Fruit fly (Drosophila melanogaster) whole organism, embryonic: ENCODE data around the gene CG11836.
A peak's percentile ranks its signal among the peaks of the same experiment; 100 is the strongest.

Source experiments
- Abd-B ChIP-seq: fragments of 200-800 bp; sonication (Bioruptor generic); optimal IDR thresholded peaks from 2 replicates; lab custom pipeline; 2018; ENCODE audit warnings: missing biosample characterization, mild to moderate bottlenecking, missing genetic modification characterization, moderate library complexity
- Ada2b ChIP-seq: fragments of 200-800 bp; sonication (Bioruptor generic); IDR thresholded peaks from 2 replicates; pipeline ENCODE4 v1.3.6; 2022; ENCODE audit warnings: missing biosample characterization, missing genetic modification characterization
- Atf-2 ChIP-seq: fragments of 200-800 bp; sonication (Bioruptor generic); optimal IDR thresholded peaks from 2 replicates; lab custom pipeline; 2016; ENCODE audit warnings: missing biosample characterization, missing genetic modification characterization
- B-H1 ChIP-seq: fragments of 200-800 bp; sonication (Bioruptor generic); IDR thresholded peaks from 3 replicates; pipeline ENCODE4 v1.3.6; 2022; ENCODE audit warnings: missing biosample characterization, missing genetic modification characterization
- CG10979 ChIP-seq: fragments of 200-800 bp; sonication (Bioruptor generic); optimal IDR thresholded peaks from 2 replicates; lab custom pipeline; 2018; ENCODE audit warnings: missing biosample characterization, mild to moderate bottlenecking, missing genetic modification characterization, moderate library complexity
- CG11247 ChIP-seq: fragments of 200-800 bp; sonication (Bioruptor generic); IDR thresholded peaks from 2 replicates; pipeline ENCODE4 v1.3.6; 2022; ENCODE audit warnings: missing biosample characterization, missing genetic modification characterization
- CG12071 ChIP-seq: fragments of 200-800 bp; sonication (Bioruptor generic); optimal IDR thresholded peaks from 3 replicates; lab custom pipeline; 2018; ENCODE audit warnings: missing biosample characterization, mild to moderate bottlenecking, missing genetic modification characterization
- CG12104 ChIP-seq: fragments of 200-800 bp; sonication (Bioruptor generic); optimal IDR thresholded peaks from 3 replicates; lab custom pipeline; 2016; ENCODE audit warnings: missing biosample characterization, missing genetic modification characterization
- CG12219 ChIP-seq: fragments of 200-800 bp; sonication (Bioruptor generic); optimal IDR thresholded peaks from 3 replicates; lab custom pipeline; 2018; ENCODE audit warnings: missing biosample characterization, mild to moderate bottlenecking, missing genetic modification characterization
- CG1233 ChIP-seq: fragments of 200-800 bp; sonication (Bioruptor generic); optimal IDR thresholded peaks from 4 replicates; lab custom pipeline; 2018; ENCODE audit warnings: missing biosample characterization, mild to moderate bottlenecking, missing genetic modification characterization
- CG12942 ChIP-seq: fragments of 200-800 bp; sonication (Bioruptor generic); optimal IDR thresholded peaks from 3 replicates; lab custom pipeline; 2016; ENCODE audit warnings: missing biosample characterization, missing genetic modification characterization
- CG14710 ChIP-seq: fragments of 200-800 bp; sonication (Bioruptor generic); optimal IDR thresholded peaks from 3 replicates; lab custom pipeline; 2019; ENCODE audit warnings: missing biosample characterization, mild to moderate bottlenecking, missing genetic modification characterization, moderate library complexity
- CG18476 ChIP-seq: fragments of 200-800 bp; sonication (Bioruptor generic); optimal IDR thresholded peaks from 2 replicates; lab custom pipeline; 2016; ENCODE audit warnings: missing biosample characterization, mild to moderate bottlenecking, missing genetic modification characterization
- CG3065 ChIP-seq: fragments of 200-800 bp; sonication (Bioruptor generic); optimal IDR thresholded peaks from 2 replicates; lab custom pipeline; 2016; ENCODE audit warnings: missing biosample characterization, missing genetic modification characterization
- CG34224 ChIP-seq: fragments of 200-800 bp; sonication (Bioruptor generic); IDR thresholded peaks from 3 replicates; pipeline ENCODE4 v1.3.6; 2022; ENCODE audit warnings: missing biosample characterization, missing genetic modification characterization; ENCODE audit not compliant: partially characterized antibody
- CG34422 ChIP-seq: fragments of 200-800 bp; sonication (Bioruptor generic); IDR thresholded peaks from 3 replicates; pipeline ENCODE4 v1.3.6; 2022; ENCODE audit warnings: missing biosample characterization, missing genetic modification characterization
- CG3838 ChIP-seq: fragments of 200-800 bp; sonication (Bioruptor generic); optimal IDR thresholded peaks from 3 replicates; lab custom pipeline; 2016; ENCODE audit warnings: missing biosample characterization, missing genetic modification characterization
- CG6175 ChIP-seq: fragments of 200-800 bp; sonication (Bioruptor generic); IDR thresholded peaks from 3 replicates; pipeline ENCODE4 v1.3.6; 2022; ENCODE audit warnings: missing biosample characterization, missing genetic modification characterization
- CG7745 ChIP-seq: fragments of 200-800 bp; sonication (Bioruptor generic); optimal IDR thresholded peaks from 2 replicates; lab custom pipeline; 2018; ENCODE audit warnings: missing biosample characterization, mild to moderate bottlenecking, missing genetic modification characterization, moderate library complexity
- CG8281 ChIP-seq: fragments of 200-800 bp; sonication (Bioruptor generic); optimal IDR thresholded peaks from 2 replicates; lab custom pipeline; 2018; ENCODE audit warnings: missing biosample characterization, mild to moderate bottlenecking, missing genetic modification characterization, moderate library complexity
- CG8924 ChIP-seq: fragments of 200-800 bp; optimal IDR thresholded peaks from 3 replicates; lab custom pipeline; 2019; ENCODE audit warnings: missing biosample characterization, mild to moderate bottlenecking, missing genetic modification characterization, moderate library complexity
- CG9215 ChIP-seq: fragments of 200-800 bp; sonication (Bioruptor generic); IDR thresholded peaks from 2 replicates; pipeline ENCODE4 v1.3.6; 2022; ENCODE audit warnings: missing biosample characterization, missing genetic modification characterization
- Dip2 ChIP-seq: fragments of 200-800 bp; sonication (Bioruptor generic); IDR thresholded peaks from 2 replicates; pipeline ENCODE4 v1.3.6; 2022; ENCODE audit warnings: missing biosample characterization, missing genetic modification characterization
- Dip3 ChIP-seq: fragments of 200-800 bp; sonication (Bioruptor generic); optimal IDR thresholded peaks from 3 replicates; lab custom pipeline; 2016; ENCODE audit warnings: missing biosample characterization, missing genetic modification characterization
- E2f2 ChIP-seq: fragments of 200-800 bp; sonication (Bioruptor generic); IDR thresholded peaks from 2 replicates; pipeline ENCODE4 v1.3.6; 2022; ENCODE audit warnings: missing biosample characterization, missing genetic modification characterization
- Gug ChIP-seq: fragments of 200-800 bp; sonication (Bioruptor generic); IDR thresholded peaks from 4 replicates; pipeline ENCODE4 v1.3.6; 2022; ENCODE audit warnings: missing biosample characterization, missing genetic modification characterization
- Meics ChIP-seq: fragments of 200-800 bp; sonication (Bioruptor generic); optimal IDR thresholded peaks from 2 replicates; lab custom pipeline; 2017; ENCODE audit warnings: missing biosample characterization, mild to moderate bottlenecking, missing genetic modification characterization
- Pdp1 ChIP-seq, 2 experiments: fragments of 200-800 bp; sonication (Bioruptor generic); optimal IDR thresholded peaks; 3 replicates each; lab custom pipeline; 2016; ENCODE audit warnings: missing biosample characterization in 2 of 2, missing genetic modification characterization in 2 of 2, mild to moderate bottlenecking in 1 of 2, moderate library complexity in 1 of 2
- Sry-β ChIP-seq: fragments of 200-800 bp; sonication (Bioruptor generic); optimal IDR thresholded peaks from 2 replicates; lab custom pipeline; 2018; ENCODE audit warnings: missing biosample characterization, mild to moderate bottlenecking, missing genetic modification characterization, moderate library complexity
- ac ChIP-seq: fragments of 200-800 bp; sonication (Bioruptor generic); optimal IDR thresholded peaks from 3 replicates; lab custom pipeline; 2017; ENCODE audit warnings: missing biosample characterization, mild to moderate bottlenecking, missing genetic modification characterization
- br ChIP-seq: fragments of >200 bp; optimal IDR thresholded peaks from 2 replicates; lab custom pipeline; 2017
- corto ChIP-seq: fragments of 200-800 bp; sonication (Bioruptor generic); optimal IDR thresholded peaks from 2 replicates; lab custom pipeline; 2016; ENCODE audit warnings: missing biosample characterization, mild to moderate bottlenecking, missing genetic modification characterization, moderate library complexity
- danr ChIP-seq: fragments of 200-800 bp; sonication (Bioruptor generic); IDR thresholded peaks from 2 replicates; pipeline ENCODE4 v1.3.6; 2022; ENCODE audit warnings: missing biosample characterization, missing genetic modification characterization
- dmrt11E ChIP-seq: fragments of 200-800 bp; sonication (Bioruptor generic); optimal IDR thresholded peaks from 3 replicates; lab custom pipeline; 2018; ENCODE audit warnings: missing biosample characterization, mild to moderate bottlenecking, missing genetic modification characterization, moderate library complexity
- emc ChIP-seq: fragments of 200-800 bp; sonication (Bioruptor generic); optimal IDR thresholded peaks from 2 replicates; lab custom pipeline; 2016; ENCODE audit warnings: missing biosample characterization, missing genetic modification characterization
- grn ChIP-seq: fragments of 200-800 bp; sonication (Bioruptor generic); optimal IDR thresholded peaks from 3 replicates; lab custom pipeline; 2017; ENCODE audit warnings: missing biosample characterization, missing genetic modification characterization
- gro ChIP-seq: fragments of 200-800 bp; sonication (Bioruptor generic); optimal IDR thresholded peaks from 2 replicates; lab custom pipeline; 2016; ENCODE audit warnings: missing biosample characterization, missing genetic modification characterization
- h ChIP-seq: fragments of >200 bp; optimal IDR thresholded peaks from 2 replicates; lab custom pipeline; 2017
- inv ChIP-seq: fragments of 200-800 bp; sonication (Bioruptor generic); IDR thresholded peaks from 2 replicates; pipeline ENCODE4 v1.3.6; 2022; ENCODE audit warnings: missing biosample characterization, missing genetic modification characterization; ENCODE audit not compliant: partially characterized antibody
- lmd ChIP-seq: fragments of 200-800 bp; sonication (Bioruptor generic); IDR thresholded peaks from 2 replicates; pipeline ENCODE4 v1.3.6; 2022; ENCODE audit warnings: missing biosample characterization, missing genetic modification characterization
- mam ChIP-seq: fragments of 200-800 bp; sonication (Bioruptor generic); optimal IDR thresholded peaks from 3 replicates; lab custom pipeline; 2016; ENCODE audit warnings: missing biosample characterization, missing genetic modification characterization
- oc ChIP-seq: fragments of 200-800 bp; sonication (Bioruptor generic); optimal IDR thresholded peaks from 2 replicates; lab custom pipeline; 2018; ENCODE audit warnings: missing biosample characterization, mild to moderate bottlenecking, missing genetic modification characterization, moderate library complexity
- odd ChIP-seq: fragments of 200-800 bp; sonication (Bioruptor generic); optimal IDR thresholded peaks from 2 replicates; lab custom pipeline; 2017; ENCODE audit warnings: missing biosample characterization, mild to moderate bottlenecking, missing genetic modification characterization
- pfk ChIP-seq: fragments of 200-800 bp; sonication (Bioruptor generic); optimal IDR thresholded peaks from 2 replicates; lab custom pipeline; 2018; ENCODE audit warnings: missing biosample characterization, mild to moderate bottlenecking, missing genetic modification characterization, moderate library complexity
- pho ChIP-seq: fragments of 200-800 bp; sonication (Bioruptor generic); optimal IDR thresholded peaks from 2 replicates; lab custom pipeline; 2016; ENCODE audit warnings: missing biosample characterization, missing genetic modification characterization
- pita ChIP-seq: fragments of 200-800 bp; sonication (Bioruptor generic); optimal IDR thresholded peaks from 2 replicates; lab custom pipeline; 2017; ENCODE audit warnings: missing biosample characterization, mild to moderate bottlenecking, missing genetic modification characterization
- sqz ChIP-seq: fragments of 200-800 bp; sonication (Bioruptor generic); optimal IDR thresholded peaks from 3 replicates; lab custom pipeline; 2018; ENCODE audit warnings: missing biosample characterization, mild to moderate bottlenecking, missing genetic modification characterization
- zen ChIP-seq: fragments of 200-800 bp; sonication (Bioruptor generic); optimal IDR thresholded peaks from 3 replicates; lab custom pipeline; 2018; ENCODE audit warnings: missing biosample characterization, mild to moderate bottlenecking, missing genetic modification characterization, moderate library complexity

The CG11836 gene

DNA sequence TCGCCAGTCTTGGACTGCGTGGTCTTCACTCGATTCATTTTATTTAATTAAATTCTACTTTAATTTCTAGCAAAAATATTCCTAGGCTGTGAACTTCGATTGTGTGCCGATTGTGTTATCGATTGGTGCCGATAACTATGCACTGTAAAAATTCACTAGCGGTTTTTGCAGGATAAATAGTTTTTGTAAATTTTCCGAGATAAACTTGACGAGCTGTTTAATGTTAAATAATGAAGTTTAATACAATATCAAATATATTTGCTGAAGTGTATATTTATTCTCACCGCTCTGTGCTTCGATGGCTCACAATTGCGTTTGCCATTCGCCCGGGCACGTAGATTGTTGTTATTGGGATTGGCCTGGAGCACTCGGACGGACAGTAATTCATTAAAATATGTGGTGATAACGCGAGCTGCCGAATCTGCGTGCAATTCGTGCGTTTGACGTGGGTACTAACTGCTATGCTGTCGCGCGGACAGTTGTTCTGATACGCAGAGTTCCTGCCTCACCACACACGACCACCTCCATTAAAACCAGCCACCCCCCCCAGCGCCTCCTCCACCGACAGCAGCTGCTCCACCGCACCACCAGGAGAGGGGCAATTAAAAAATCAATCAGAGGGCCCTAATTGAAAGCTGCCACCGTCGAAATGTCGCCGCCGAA lies 45.9 kb upstream of the CG11836 start, which contains the start of the genes EMC6 and Hr96 (continued):
- TF ChIP-seq Atf-2 (GFP tag; lab: Kevin White, UChicago) (peak; percentile 90), grn (GFP tag; lab: Kevin White, UChicago) (peak; percentile 78), CG9215 (GFP tag; lab: Robert Waterston, UW) (peak; percentile 86), pho (GFP tag; lab: Kevin White, UChicago) (peak; percentile 96), E2f2 (peak; percentile 75), pita (no peak), Abd-B (GFP tag; lab: Kevin White, UChicago) (peak; percentile 89), odd (GFP tag; lab: Kevin White, UChicago) (peak; percentile 79), Meics (GFP tag; lab: Kevin White, UChicago) (peak; percentile 94), emc (peak; percentile 82), Dip2 (GFP tag; lab: Robert Waterston, UW) (no peak), Dip3 (GFP tag; lab: Kevin White, UChicago) (peak; percentile 94), h (lab: Kevin White, UChicago) (no peak), CG12942 (GFP tag; lab: Kevin White, UChicago) (peak; percentile 93), dmrt11E (tag; lab: Kevin White, UChicago) (peak; percentile 90), danr (GFP tag; lab: Robert Waterston, UW) (peak; percentile 86), oc (no peak), CG34224 (GFP tag; lab: Robert Waterston, UW) (peak; percentile 64; the same call in 2 of the 3 replicates), corto (GFP tag; lab: Kevin White, UChicago) (peak; percentile 80), CG18476 (GFP tag; lab: Kevin White, UChicago) (peak; percentile 94), pfk (GFP tag; lab: Kevin White, UChicago) (peak; percentile 29), CG8924 (tag; lab: Kevin White, UChicago) (peak; percentile 93), Ada2b (peak; percentile 90), inv (peak; percentile 40), CG14710 (tag; lab: Kevin White, UChicago) (peak; percentile 94), CG11247 (GFP tag; lab: Robert Waterston, UW) (peak; percentile 93), CG34422 (peak; percentile 89), CG10979 (tag; lab: Kevin White, UChicago) (peak; percentile 90), CG7745 (tag; lab: Kevin White, UChicago) (no peak), CG3065 (GFP tag; lab: Kevin White, UChicago) (peak; percentile 87), gro (GFP tag; lab: Kevin White, UChicago) (no peak), CG12104 (GFP tag; lab: Kevin White, UChicago) (peak; percentile 85), CG1233 (GFP tag; lab: Kevin White, UChicago) (peak; percentile 87), CG12219 (GFP tag; lab: Kevin White, UChicago) (peak; percentile 86), B-H1 (GFP tag; lab: Robert Waterston, UW) (peak; percentile 90), CG8281 (peak; percentile 77), Sry-β (GFP tag; lab: Kevin White, UChicago) (peak; percentile 49), CG6175 (GFP tag; lab: Robert Waterston, UW) (peak; percentile 87), ac (GFP tag; lab: Kevin White, UChicago) (peak; percentile 77), lmd (GFP tag; lab: Robert Waterston, UW) (peak; percentile 92), Gug (peak; percentile 93), mam (GFP tag; lab: Kevin White, UChicago) (peak; percentile 96), zen (tag; lab: Kevin White, UChicago) (peak; percentile 94), CG3838 (peak; percentile 89), br (lab: Kevin White, UChicago) (no peak), Pdp1 (GFP tag; optimal IDR thresholded peaks at IDR 0.05; lab: Kevin White, UChicago) (peak; percentile 93 to 94), CG12071 (GFP tag; lab: Kevin White, UChicago) (peak; percentile 88), sqz (GFP tag; lab: Kevin White, UChicago) (no peak)
